Worm (Caenorhabditis elegans) whole organism, L3 larva: ENCODE results near the gene col-39.

Experiments used
- R02D3.7 ChIP-seq: fragments of 150-350 bp; optimal IDR thresholded peaks from 2 replicates; lab custom pipeline; 2014; ENCODE audit warnings: missing biosample characterization, missing genetic modification characterization
- ama-1 ChIP-seq: fragments of 150-350 bp; optimal IDR thresholded peaks from 2 replicates; lab custom pipeline; 2018
- ceh-16 ChIP-seq: sonication (generic microtip); optimal IDR thresholded peaks from 2 replicates; lab custom pipeline; 2017; ENCODE audit warnings: missing biosample characterization, missing genetic modification characterization
- ceh-28 ChIP-seq: fragments of 150-350 bp; optimal IDR thresholded peaks from 2 replicates; lab custom pipeline; 2014; ENCODE audit warnings: missing biosample characterization, missing genetic modification reagents, missing genetic modification characterization
- ceh-9 ChIP-seq: sonication (generic microtip); optimal IDR thresholded peaks from 2 replicates; lab custom pipeline; 2018; ENCODE audit warnings: missing biosample characterization, missing genetic modification characterization
- daf-12 ChIP-seq: fragments of 150-350 bp; optimal IDR thresholded peaks from 2 replicates; lab custom pipeline; 2014; ENCODE audit warnings: missing biosample characterization, missing genetic modification reagents, missing genetic modification characterization
- egl-5 ChIP-seq: fragments of 150-350 bp; optimal IDR thresholded peaks from 2 replicates; lab custom pipeline; 2017; ENCODE audit warnings: missing biosample characterization, missing genetic modification reagents, missing genetic modification characterization, inconsistent platforms
- elt-1 ChIP-seq: fragments of 150-350 bp; optimal IDR thresholded peaks from 2 replicates; lab custom pipeline; 2014; ENCODE audit warnings: missing biosample characterization, missing genetic modification characterization
- elt-2 ChIP-seq: sonication (generic microtip); optimal IDR thresholded peaks from 2 replicates; lab custom pipeline; 2016; ENCODE audit warnings: missing genetic modification reagents, mild to moderate bottlenecking, missing genetic modification characterization, missing compliant biosample characterization
- elt-3 ChIP-seq, 3 experiments: fragments of 150-350 bp in 1 of 3; sonication (generic microtip) in 2 of 3; optimal IDR thresholded peaks; 2 replicates in 2 of 3; 4 replicates in 1 of 3; lab custom pipeline; 2014 to 2017; ENCODE audit warnings: missing biosample characterization in 3 of 3, missing genetic modification characterization in 3 of 3
- eor-1 ChIP-seq, 2 experiments: fragments of 150-350 bp; optimal IDR thresholded peaks; 2 replicates each; lab custom pipeline; 2014 to 2018; ENCODE audit warnings: missing biosample characterization in 2 of 2, missing genetic modification characterization in 2 of 2
- fkh-2 ChIP-seq: fragments of 150-350 bp; optimal IDR thresholded peaks from 2 replicates; lab custom pipeline; 2014; ENCODE audit warnings: missing biosample characterization, missing genetic modification reagents, missing genetic modification characterization
- fos-1 ChIP-seq: fragments of 150-350 bp; optimal IDR thresholded peaks from 2 replicates; lab custom pipeline; 2014; ENCODE audit warnings: missing biosample characterization, missing genetic modification characterization
- hmg-11 ChIP-seq: sonication (generic microtip); optimal IDR thresholded peaks from 2 replicates; lab custom pipeline; 2016; ENCODE audit warnings: missing genetic modification characterization, missing compliant biosample characterization
- jun-1 ChIP-seq: fragments of 150-350 bp; optimal IDR thresholded peaks from 2 replicates; lab custom pipeline; 2014; ENCODE audit warnings: missing biosample characterization, missing genetic modification reagents, missing genetic modification characterization
- lin-39 ChIP-seq: fragments of 150-350 bp; optimal IDR thresholded peaks from 2 replicates; lab custom pipeline; 2018; ENCODE audit warnings: missing biosample characterization, missing genetic modification reagents, missing genetic modification characterization
- lsy-12 ChIP-seq: sonication (generic microtip); optimal IDR thresholded peaks from 2 replicates; lab custom pipeline; 2016; ENCODE audit warnings: mild to moderate bottlenecking, missing genetic modification characterization, missing compliant biosample characterization
- mml-1 ChIP-seq: fragments of 150-350 bp; sonication (generic microtip); optimal IDR thresholded peaks from 3 replicates; lab custom pipeline; 2014; ENCODE audit warnings: missing biosample characterization, missing genetic modification characterization
- nfya-1 ChIP-seq: sonication (generic microtip); optimal IDR thresholded peaks from 2 replicates; lab custom pipeline; 2017; ENCODE audit warnings: missing genetic modification characterization, mild to moderate bottlenecking, missing compliant biosample characterization, antibody characterized with exemption, moderate library complexity; ENCODE audit not compliant: insufficient read depth
- nhr-11 ChIP-seq: fragments of 150-350 bp; optimal IDR thresholded peaks from 2 replicates; lab custom pipeline; 2014; ENCODE audit warnings: missing biosample characterization, missing genetic modification characterization
- nhr-12 ChIP-seq: fragments of 150-350 bp; optimal IDR thresholded peaks from 2 replicates; lab custom pipeline; 2014; ENCODE audit warnings: missing biosample characterization, missing genetic modification characterization
- nhr-23 ChIP-seq: fragments of 150-350 bp; optimal IDR thresholded peaks from 2 replicates; lab custom pipeline; 2014; ENCODE audit warnings: missing biosample characterization, missing genetic modification reagents, missing genetic modification characterization
- nhr-237 ChIP-seq: fragments of 150-350 bp; optimal IDR thresholded peaks from 2 replicates; lab custom pipeline; 2014; ENCODE audit warnings: missing biosample characterization, missing genetic modification characterization
- nhr-25 ChIP-seq: sonication (generic microtip); optimal IDR thresholded peaks from 2 replicates; lab custom pipeline; 2017; ENCODE audit warnings: missing biosample characterization, missing genetic modification characterization
- nhr-28 ChIP-seq: fragments of 150-350 bp; optimal IDR thresholded peaks from 2 replicates; lab custom pipeline; 2014; ENCODE audit warnings: missing biosample characterization, missing genetic modification characterization
- nhr-43 ChIP-seq: sonication (generic microtip); optimal IDR thresholded peaks from 2 replicates; lab custom pipeline; 2016; ENCODE audit warnings: mild to moderate bottlenecking, missing genetic modification characterization, missing compliant biosample characterization; ENCODE audit not compliant: poor library complexity, severe bottlenecking
- pqm-1 ChIP-seq: fragments of 150-350 bp; optimal IDR thresholded peaks from 2 replicates; lab custom pipeline; 2017; ENCODE audit warnings: missing biosample characterization, missing genetic modification characterization, inconsistent platforms
- sea-2 ChIP-seq: fragments of 150-350 bp; sonication (generic microtip); optimal IDR thresholded peaks from 4 replicates; lab custom pipeline; 2014; ENCODE audit warnings: missing biosample characterization, missing genetic modification reagents, missing genetic modification characterization
- skn-1 ChIP-seq: fragments of 150-350 bp; optimal IDR thresholded peaks from 2 replicates; lab custom pipeline; 2014; ENCODE audit warnings: missing biosample characterization, missing genetic modification characterization
- snpc-4 ChIP-seq: fragments of 150-350 bp; optimal IDR thresholded peaks from 2 replicates; lab custom pipeline; 2014; ENCODE audit warnings: missing biosample characterization, missing genetic modification characterization
- tbx-2 ChIP-seq: sonication (generic microtip); optimal IDR thresholded peaks from 2 replicates; lab custom pipeline; 2016; ENCODE audit warnings: mild to moderate bottlenecking, missing genetic modification characterization, missing compliant biosample characterization
- unc-39 ChIP-seq: sonication (generic microtip); optimal IDR thresholded peaks from 4 replicates; lab custom pipeline; 2017; ENCODE audit warnings: missing biosample characterization, missing genetic modification characterization
- unc-62 ChIP-seq: fragments of 150-350 bp; sonication (generic microtip); optimal IDR thresholded peaks from 4 replicates; lab custom pipeline; 2014; ENCODE audit warnings: missing biosample characterization, missing genetic modification reagents, missing genetic modification characterization
- zag-1 ChIP-seq: fragments of 150-350 bp; optimal IDR thresholded peaks from 2 replicates; lab custom pipeline; 2014; ENCODE audit warnings: missing biosample characterization, missing genetic modification characterization
- ztf-11 ChIP-seq: fragments of 150-350 bp; optimal IDR thresholded peaks from 2 replicates; lab custom pipeline; 2014; ENCODE audit warnings: missing biosample characterization, missing genetic modification characterization

Gene col-39

DNA sequence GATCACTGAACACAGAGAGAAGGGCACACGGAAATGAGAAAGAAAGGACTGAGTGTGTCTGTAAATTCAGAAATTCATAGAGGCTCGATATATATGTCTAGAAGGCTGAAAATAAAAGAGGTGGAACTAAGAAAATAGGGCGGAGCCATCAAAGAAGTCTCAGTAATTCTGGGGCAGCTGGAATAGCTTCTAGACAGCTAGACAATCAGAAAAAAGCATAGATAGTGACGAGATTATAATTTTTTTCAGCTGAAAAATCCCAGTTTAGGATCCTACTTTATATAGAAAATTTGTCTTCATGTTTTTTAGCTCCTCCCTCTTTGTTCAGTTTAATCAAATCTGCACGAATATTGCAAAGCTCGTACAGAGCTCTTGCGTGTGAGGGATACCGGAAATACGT lies 39.7 kb upstream of the col-39 start, which contains the start of gene D2089.3:
Gene D2089.3, minus strand, starts transcription at position 101 of the 400 bp plus-strand sequence.
- TF ChIP-seq nhr-12 (tag; lab: Kevin White, UChicago) (no peak), nhr-237 (no peak), pqm-1 (tag; lab: Kevin White, UChicago) (no peak), eor-1 (tag; optimal IDR thresholded peaks at IDR 0.05; lab: Kevin White, UChicago) (no peak), hmg-11 (tag; lab: Kevin White, UChicago) (no peak), ceh-9 (tag; lab: Kevin White, UChicago) (no peak), fkh-2 (no peak), ztf-11 (tag; lab: Kevin White, UChicago) (no peak), nhr-43 (tag; lab: Kevin White, UChicago) (no peak), egl-5 (tag; lab: Kevin White, UChicago) (no peak), jun-1 (tag; lab: Kevin White, UChicago) (no peak), skn-1 (tag; lab: Kevin White, UChicago) (no peak), R02D3.7 (no peak), nhr-11 (tag; lab: Kevin White, UChicago) (no peak)

DNA sequence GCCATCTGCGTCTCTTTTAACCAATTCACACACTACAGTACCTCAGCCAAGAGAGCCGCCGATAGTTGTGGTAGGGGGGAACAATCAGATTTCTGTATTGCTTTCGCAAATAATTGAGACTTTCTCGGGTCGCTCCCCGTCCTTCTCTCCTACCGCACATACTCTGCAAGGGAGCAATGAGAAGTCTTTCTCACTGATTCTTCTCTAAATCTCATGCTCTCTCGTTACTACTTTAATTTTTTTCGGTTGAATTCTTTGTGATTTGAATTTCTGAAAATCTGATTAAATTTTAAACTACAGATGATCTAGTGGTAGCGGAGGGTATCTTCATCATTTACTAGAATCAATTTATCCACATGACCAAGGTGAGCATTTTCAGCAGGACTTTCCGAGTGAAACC lies 29.4 kb upstream of the col-39 start, which contains the start of gene ptb-1:
Gene ptb-1, plus strand, starts transcription at position 301 of the 400 bp plus-strand sequence.
- TF ChIP-seq nhr-11 (tag; lab: Kevin White, UChicago): no peak
- TF ChIP-seq elt-3 (tag; optimal IDR thresholded peaks at IDR 0.05; lab: Kevin White, UChicago): no peak

DNA sequence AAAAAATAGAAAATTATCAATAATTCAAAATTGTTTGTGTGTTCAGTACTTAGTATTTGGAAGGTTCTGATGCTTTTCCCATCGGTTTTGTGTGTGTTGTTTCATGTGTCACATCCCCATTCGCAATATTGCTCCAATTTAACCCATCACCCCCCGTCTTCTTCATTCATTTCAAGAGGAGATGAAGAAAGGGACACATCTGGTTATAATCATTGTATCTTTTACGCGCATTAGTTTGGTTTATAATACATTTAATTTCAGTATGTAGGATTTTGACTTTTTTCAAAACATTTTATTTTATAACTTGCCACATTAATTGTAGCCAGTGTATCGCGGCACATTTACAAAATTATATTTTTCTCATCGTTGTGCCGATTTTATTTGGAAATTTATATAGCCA lies 24.6 kb upstream of the col-39 start:
- no peak for TF ChIP-seq ceh-28 (tag; lab: Kevin White, UChicago)
- no peak for TF ChIP-seq snpc-4 (tag; lab: Kevin White, UChicago)
- no peak for TF ChIP-seq elt-2
- no peak for TF ChIP-seq nfya-1 (tag; lab: Kevin White, UChicago)
- no peak for TF ChIP-seq tbx-2
- no peak for TF ChIP-seq ceh-9 (tag; lab: Kevin White, UChicago)
- TF ChIP-seq nhr-237: no peak
- no peak for TF ChIP-seq ama-1 (lab: Kevin White, UChicago)
- TF ChIP-seq eor-1 (tag; optimal IDR thresholded peaks at IDR 0.05; lab: Kevin White, UChicago): no peak
- TF ChIP-seq nhr-28 (tag; lab: Kevin White, UChicago): no peak
- no peak for TF ChIP-seq lsy-12
- no peak for TF ChIP-seq hmg-11 (tag; lab: Kevin White, UChicago)
- TF ChIP-seq ceh-16: no peak
- TF ChIP-seq jun-1 (tag; lab: Kevin White, UChicago): no peak
- no peak for TF ChIP-seq zag-1
- TF ChIP-seq unc-62 (GFP tag; lab: Kevin White, UChicago): no peak

DNA sequence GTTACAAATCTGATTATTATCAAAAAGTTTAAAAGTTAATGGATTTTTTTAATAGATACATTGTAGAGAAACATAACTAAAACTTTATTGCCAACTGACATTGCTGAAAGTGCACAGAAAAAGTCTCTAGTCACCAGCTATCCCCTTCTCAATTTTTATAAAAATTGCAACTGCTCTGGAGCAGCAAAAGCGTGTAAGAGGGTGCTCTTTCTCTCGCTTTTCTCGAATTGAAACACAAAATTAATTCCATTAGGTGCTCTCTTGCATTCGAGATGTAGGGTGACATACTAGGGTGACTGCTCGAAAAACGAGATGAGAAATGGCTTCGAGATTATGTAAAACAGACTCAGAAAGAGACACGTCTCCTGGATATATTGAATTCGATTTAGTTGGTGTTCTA lies 24.1 kb upstream of the col-39 start:
- no peak for TF ChIP-seq eor-1 (tag; optimal IDR thresholded peaks at IDR 0.05; lab: Kevin White, UChicago)
- TF ChIP-seq nhr-11 (tag; lab: Kevin White, UChicago): no peak
- TF ChIP-seq fos-1 (tag; lab: Kevin White, UChicago): no peak
- no peak for TF ChIP-seq nhr-23 (tag; lab: Kevin White, UChicago)
- TF ChIP-seq nhr-25 (tag; lab: Kevin White, UChicago): no peak
- TF ChIP-seq pqm-1 (tag; lab: Kevin White, UChicago): no peak
- TF ChIP-seq snpc-4 (tag; lab: Kevin White, UChicago): no peak
- TF ChIP-seq lin-39 (tag; lab: Kevin White, UChicago): no peak
- TF ChIP-seq hmg-11 (tag; lab: Kevin White, UChicago): no peak
- TF ChIP-seq nhr-12 (tag; lab: Kevin White, UChicago): no peak
- TF ChIP-seq nhr-43 (tag; lab: Kevin White, UChicago): no peak
- TF ChIP-seq tbx-2: no peak
- TF ChIP-seq ceh-9 (tag; lab: Kevin White, UChicago): no peak
- no peak for TF ChIP-seq sea-2 (GFP tag; lab: Kevin White, UChicago)
- no peak for TF ChIP-seq mml-1 (tag; lab: Kevin White, UChicago)
- no peak for TF ChIP-seq nhr-237
- TF ChIP-seq unc-62 (GFP tag; lab: Kevin White, UChicago): no peak
- TF ChIP-seq ama-1 (lab: Kevin White, UChicago): no peak
- TF ChIP-seq, all 47 proteins: peak for 0

DNA sequence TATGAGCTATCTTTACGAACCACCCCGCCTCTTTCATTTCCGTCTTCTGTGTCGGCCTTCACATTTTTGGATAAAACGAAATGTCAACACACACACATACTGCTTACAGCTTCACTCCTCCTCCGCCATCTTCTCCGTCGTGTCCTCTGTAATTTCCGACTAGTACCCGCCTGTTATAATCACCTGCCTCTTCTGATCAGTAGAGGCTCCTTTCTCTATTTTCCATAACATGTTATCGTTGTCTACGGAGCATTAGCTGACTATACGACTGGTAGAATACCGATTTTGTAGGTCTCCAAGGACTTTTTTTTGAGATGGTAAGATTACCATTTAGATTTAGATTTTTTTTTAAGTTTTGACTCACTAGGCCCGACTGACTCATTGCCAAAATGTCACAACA lies 19.8 kb upstream of the col-39 start:
- TF ChIP-seq fkh-2 (no peak), unc-39 (tag; lab: Kevin White, UChicago) (no peak), skn-1 (tag; lab: Kevin White, UChicago) (no peak), elt-1 (no peak), hmg-11 (tag; lab: Kevin White, UChicago) (no peak), nfya-1 (tag; lab: Kevin White, UChicago) (no peak), egl-5 (tag; lab: Kevin White, UChicago) (no peak), nhr-25 (tag; lab: Kevin White, UChicago) (no peak), zag-1 (no peak), nhr-28 (tag; lab: Kevin White, UChicago) (no peak), eor-1 (tag; optimal IDR thresholded peaks at IDR 0.05; lab: Kevin White, UChicago) (no peak), daf-12 (no peak)
